Fruit fly (Drosophila melanogaster) whole organism, wandering third instar larva: ENCODE results near the gene Papst2.

Experiments
- CrebA ChIP-seq: fragments of 200-800 bp; sonication (Bioruptor generic); optimal IDR thresholded peaks from 2 replicates; lab custom pipeline; 2016; ENCODE audit warnings: missing biosample characterization, mild to moderate bottlenecking, missing genetic modification characterization, borderline replicate concordance
- Dif ChIP-seq: fragments of 200-275, 200-300 bp; sonication (Bioruptor generic); optimal IDR thresholded peaks from 2 replicates; lab custom pipeline; 2018; ENCODE audit warnings: missing biosample characterization, missing genetic modification characterization; ENCODE audit not compliant: partially characterized antibody
- Rel ChIP-seq, 2 experiments: fragments of 200-800 bp; sonication (Bioruptor generic) in 1 of 2; optimal IDR thresholded peaks; 2 replicates in 1 of 2; 3 replicates in 1 of 2; lab custom pipeline; 2016 to 2019; ENCODE audit warnings: mild to moderate bottlenecking in 2 of 2, missing biosample characterization in 2 of 2, missing genetic modification characterization in 2 of 2, moderate library complexity in 1 of 2
- br ChIP-seq: fragments of 200-800 bp; sonication (Bioruptor generic); optimal IDR thresholded peaks from 2 replicates; lab custom pipeline; 2016; ENCODE audit warnings: missing biosample characterization, missing genetic modification characterization
- dsf ChIP-seq: sonication (Bioruptor generic); optimal IDR thresholded peaks from 2 replicates; lab custom pipeline; 2016; ENCODE audit warnings: missing biosample characterization, missing genetic modification characterization, borderline replicate concordance
- h ChIP-seq: fragments of 200-800 bp; sonication (Bioruptor generic); optimal IDR thresholded peaks from 3 replicates; lab custom pipeline; 2016; ENCODE audit warnings: missing biosample characterization, mild to moderate bottlenecking, missing genetic modification characterization

DNA sequence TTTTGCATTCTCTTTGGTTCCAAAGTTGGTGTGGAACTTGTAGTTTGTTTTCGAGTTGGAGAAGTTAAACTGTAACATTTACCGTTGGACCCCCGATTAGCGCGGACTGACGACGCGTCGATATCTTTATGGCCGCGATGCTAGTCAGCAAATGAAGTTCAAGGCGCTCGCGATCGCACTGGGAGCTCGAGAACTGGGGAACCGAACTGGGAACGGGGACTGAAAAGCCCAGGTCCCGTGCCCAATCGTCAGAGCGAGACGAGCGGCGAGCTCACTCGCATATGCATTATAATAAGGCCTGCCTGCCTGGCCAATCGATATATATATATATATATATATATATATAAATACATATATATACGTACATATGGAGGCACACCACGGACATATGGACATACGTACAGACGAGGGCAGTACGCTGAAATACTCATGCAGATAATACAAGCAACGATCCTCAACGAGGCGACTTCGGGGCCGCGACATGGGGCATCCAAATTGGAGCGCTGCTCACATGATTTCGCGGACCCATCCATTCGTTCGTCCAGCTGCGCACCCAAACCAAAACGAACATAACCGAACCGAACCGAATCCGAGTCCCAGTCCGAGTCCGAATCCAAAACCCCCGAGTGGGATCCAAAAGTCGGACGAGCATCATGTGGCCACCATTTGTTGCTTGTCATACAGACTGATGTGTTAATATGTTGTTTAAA is 40.3 kb upstream of the Papst2 start:
- TF ChIP-seq br (GFP tag; lab: Kevin White, UChicago) (no peak), h (GFP tag; lab: Kevin White, UChicago) (no peak), Dif (no peak), Rel (GFP tag; optimal IDR thresholded peaks at IDR 0.05; lab: Kevin White, UChicago) (peak; percentile 53), Rel (tag; optimal IDR thresholded peaks at IDR 0.05; lab: Kevin White, UChicago) (peak; percentile 85), dsf (GFP tag; lab: Kevin White, UChicago) (no peak), CrebA (GFP tag; lab: Kevin White, UChicago) (no peak)
